Fruit fly (Drosophila melanogaster): ENCODE measurements around the gene CG42504.

Gene CG42504

DNA sequence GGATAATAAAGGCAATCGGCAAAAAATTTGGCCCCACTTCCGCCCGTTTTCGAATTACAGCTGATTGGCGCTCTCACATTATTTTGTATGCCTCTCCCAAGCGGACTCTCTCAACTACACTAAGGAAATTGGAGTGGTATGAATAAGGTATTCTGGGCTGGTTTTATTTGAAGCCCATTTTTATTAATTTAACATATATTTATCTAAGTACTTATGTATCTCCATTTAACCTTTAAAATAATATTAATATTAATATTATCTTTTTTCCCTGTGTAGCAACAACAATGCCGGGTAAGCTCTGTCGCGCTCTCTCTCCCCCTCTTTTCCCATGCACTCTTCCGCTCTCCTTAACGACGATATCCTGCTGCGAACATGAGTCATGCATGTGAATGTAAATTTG lies 47.4 kb upstream of the CG42504 start (continued):
- TF ChIP-seq Ets97D (GFP tag; optimal IDR thresholded peaks at IDR 0.05) (no peak), bowl (GFP tag; IDR thresholded peaks at IDR 0.05) (no peak), CG2129 (GFP tag; IDR thresholded peaks at IDR 0.05; ENCODE audit: partially characterized antibody) (no peak), Ets65A (GFP tag) (peak; percentile 30), Antp (GFP tag; optimal IDR thresholded peaks at IDR 0.05) (no peak), Dp (GFP tag; optimal IDR thresholded peaks at IDR 0.05) (no peak), Nf-YB (GFP tag; optimal IDR thresholded peaks at IDR 0.05) (no peak), crp (GFP tag; optimal IDR thresholded peaks at IDR 0.05) (peak in 1 of 2 experiments; percentile 12), CG3407 (GFP tag; optimal IDR thresholded peaks at IDR 0.05) (no peak), CG31224 (GFP tag; IDR thresholded peaks at IDR 0.05) (peak; percentile 62), CG6813 (GFP tag; optimal IDR thresholded peaks at IDR 0.05) (peak; percentile 65), Bteb2 (GFP tag; optimal IDR thresholded peaks at IDR 0.05) (no peak), CG9215 (GFP tag; IDR thresholded peaks at IDR 0.05) (peak; percentile 75), sima (GFP tag; optimal IDR thresholded peaks at IDR 0.05) (no peak), CG18764 (GFP tag; optimal IDR thresholded peaks at IDR 0.05) (peak; percentile 17), ind (GFP tag; optimal IDR thresholded peaks at IDR 0.05) (peak; percentile 72), Nf-YC (tag; optimal IDR thresholded peaks at IDR 0.05) (no peak), gcm2 (GFP tag; optimal IDR thresholded peaks at IDR 0.05) (no peak), CG2116 (GFP tag; optimal IDR thresholded peaks at IDR 0.05) (no peak), NC2α (GFP tag; optimal IDR thresholded peaks at IDR 0.05) (no peak), Ssrp (tag; optimal IDR thresholded peaks at IDR 0.05) (no peak), tx (GFP tag; optimal IDR thresholded peaks at IDR 0.05) (no peak), Xbp1 (GFP tag; optimal IDR thresholded peaks at IDR 0.05) (peak; percentile 67), CG6683 (GFP tag; optimal IDR thresholded peaks at IDR 0.05) (no peak), Mrtf (GFP tag; IDR thresholded peaks at IDR 0.05) (peak; percentile 77; the same call in 2 of the 3 replicates), CG3847 (GFP tag; IDR thresholded peaks at IDR 0.05) (peak; percentile 66), CG1602 (GFP tag; optimal IDR thresholded peaks at IDR 0.05) (peak; percentile 24), NFAT (GFP tag; IDR thresholded peaks at IDR 0.05) (peak; percentile 74; the same call in 1 of the 2 replicates), bigmax (GFP tag; optimal IDR thresholded peaks at IDR 0.05) (no peak), her (GFP tag; optimal IDR thresholded peaks at IDR 0.05) (no peak), CG4854 (GFP tag; optimal IDR thresholded peaks at IDR 0.05) (no peak), Rx (GFP tag; IDR thresholded peaks at IDR 0.05) (peak; percentile 59), Awh (GFP tag; IDR thresholded peaks at IDR 0.05) (peak; percentile 80), CG10979 (tag; optimal IDR thresholded peaks at IDR 0.05) (no peak), CG8924 (tag; optimal IDR thresholded peaks at IDR 0.05) (no peak), CG17829 (tag; optimal IDR thresholded peaks at IDR 0.05) (no peak), org-1 (GFP tag; optimal IDR thresholded peaks at IDR 0.05) (peak; percentile 51), CG4730 (GFP tag; IDR thresholded peaks at IDR 0.05) (peak; percentile 60), gro (GFP tag; optimal IDR thresholded peaks at IDR 0.05) (no peak), CG12744 (GFP tag; optimal IDR thresholded peaks at IDR 0.05) (no peak), esg (GFP tag; conservative IDR thresholded peaks at IDR 0.05) (peak; percentile 74), CG10321 (GFP tag; IDR thresholded peaks at IDR 0.05) (0 out of 2 replicates have a peak, but pooled peaks have one; percentile 20), CG9876 (GFP tag; optimal IDR thresholded peaks at IDR 0.05) (no peak), nom (GFP tag; optimal IDR thresholded peaks at IDR 0.05) (no peak), CG6254 (GFP tag; optimal IDR thresholded peaks at IDR 0.05) (peak; percentile 32), CG10267 (tag; optimal IDR thresholded peaks at IDR 0.05) (no peak), CG8478 (optimal IDR thresholded peaks at IDR 0.05) (no peak), crc (GFP tag; optimal IDR thresholded peaks at IDR 0.05) (no peak), disco-r (GFP tag; optimal IDR thresholded peaks at IDR 0.05) (no peak), unpg (GFP tag; optimal IDR thresholded peaks at IDR 0.05) (no peak), slbo (GFP tag; IDR thresholded peaks at IDR 0.05) (peak; percentile 89), lbe (GFP tag; optimal IDR thresholded peaks at IDR 0.05) (no peak)
